Fruit fly (Drosophila melanogaster): ENCODE results near the gene CG9265.

dm6 chr2L:21015505-21015904, 55.8 kb downstream of the CG9265 start:
- no peak for TF ChIP-seq kay (GFP tag; ENCODE audit: borderline replicate concordance)
- no peak for TF ChIP-seq CG14711 (tag; optimal IDR thresholded peaks at IDR 0.05)
- TF ChIP-seq CG1620 (GFP tag; optimal IDR thresholded peaks at IDR 0.05), result no peak
- no peak for TF ChIP-seq toe (GFP tag; optimal IDR thresholded peaks at IDR 0.05)
- TF ChIP-seq CG11617 (GFP tag; optimal IDR thresholded peaks at IDR 0.05), result no peak
- no peak for TF ChIP-seq Clk (GFP tag; optimal IDR thresholded peaks at IDR 0.05)
- no peak for TF ChIP-seq Hr96 (GFP tag; optimal IDR thresholded peaks at IDR 0.05)
- TF ChIP-seq CG33017 (tag; optimal IDR thresholded peaks at IDR 0.05), result no peak
- no peak for TF ChIP-seq Mnt (GFP tag; optimal IDR thresholded peaks at IDR 0.05)
